Worm (Caenorhabditis elegans) whole organism, L4 larva: ENCODE measurements around the gene taf-8.

Source experiments
- F26F4.8 ChIP-seq: fragments of 200-800 bp; sonication (Bioruptor generic); conservative IDR thresholded peaks from 2 replicates; pipeline ENCODE4 v1.3.6; 2022; ENCODE audit warnings: missing genetic modification characterization, missing compliant biosample characterization
- T20F7.1 ChIP-seq: fragments of 200-800 bp; sonication (Bioruptor generic); optimal IDR thresholded peaks from 2 replicates; lab custom pipeline; 2018; ENCODE audit warnings: mild to moderate bottlenecking, missing genetic modification characterization, missing compliant biosample characterization
- T26A8.4 ChIP-seq: fragments of 200-800 bp; sonication (Bioruptor generic); IDR thresholded peaks from 2 replicates; pipeline ENCODE4 v1.3.6; 2022; ENCODE audit warnings: missing genetic modification characterization, missing compliant biosample characterization
- Y48G9A.11 ChIP-seq: fragments of 200-800 bp; sonication (Bioruptor generic); IDR thresholded peaks from 2 replicates; pipeline ENCODE4 v1.3.6; 2022; ENCODE audit warnings: missing genetic modification reagents, missing genetic modification characterization, missing compliant biosample characterization
- Y5F2A.4 ChIP-seq: fragments of 200-800 bp; sonication (Bioruptor generic); optimal IDR thresholded peaks from 2 replicates; lab custom pipeline; 2018; ENCODE audit warnings: mild to moderate bottlenecking, missing genetic modification characterization, missing compliant biosample characterization
- aha-1 ChIP-seq: fragments of 150-350 bp; peaks from one replicate; lab custom pipeline; 2014; ENCODE audit warnings: missing biosample characterization, missing genetic modification characterization
- attf-4 ChIP-seq: sonication (generic microtip); optimal IDR thresholded peaks from 3 replicates; lab custom pipeline; 2017; ENCODE audit warnings: missing biosample characterization, missing genetic modification characterization
- ceh-20 ChIP-seq: fragments of 200-800 bp; sonication (Bioruptor generic); IDR thresholded peaks from 2 replicates; pipeline ENCODE4 v1.3.6; 2022; ENCODE audit warnings: missing genetic modification reagents, missing genetic modification characterization, missing compliant biosample characterization
- ceh-82 ChIP-seq: sonication (generic microtip); optimal IDR thresholded peaks from 2 replicates; lab custom pipeline; 2017; ENCODE audit warnings: missing biosample characterization, missing genetic modification characterization
- ces-1 ChIP-seq: fragments of 150-350 bp; sonication (generic microtip); optimal IDR thresholded peaks from 4 replicates; lab custom pipeline; 2014; ENCODE audit warnings: missing biosample characterization, missing genetic modification reagents, missing genetic modification characterization
- daf-16 ChIP-seq, 3 experiments: sonication (generic microtip); optimal IDR thresholded peaks; 2 replicates each; lab custom pipeline; 2016 to 2017; ENCODE audit warnings: missing genetic modification characterization in 3 of 3, missing genetic modification reagents in 3 of 3, mild to moderate bottlenecking in 2 of 3, missing compliant biosample characterization in 2 of 3, missing biosample characterization in 1 of 3, moderate library complexity in 1 of 3
- daf-19 ChIP-seq: fragments of 200-800 bp; sonication (Bioruptor generic); conservative IDR thresholded peaks from 2 replicates; pipeline ENCODE4 v1.3.6; 2022; ENCODE audit warnings: missing genetic modification characterization, missing compliant biosample characterization
- daf-8 ChIP-seq: fragments of 200-800 bp; sonication (Bioruptor generic); IDR thresholded peaks from 2 replicates; pipeline ENCODE4 v1.3.6; 2022; ENCODE audit warnings: missing genetic modification characterization, missing compliant biosample characterization
- dmd-6 ChIP-seq: fragments of 200-800 bp; sonication (Bioruptor generic); IDR thresholded peaks from 2 replicates; pipeline ENCODE4 v1.3.6; 2022; ENCODE audit warnings: missing genetic modification reagents, missing genetic modification characterization, missing compliant biosample characterization
- dmd-9 ChIP-seq: fragments of 200-800 bp; sonication (Bioruptor generic); IDR thresholded peaks from 2 replicates; pipeline ENCODE4 v1.3.6; 2022; ENCODE audit warnings: missing genetic modification reagents, missing genetic modification characterization, missing compliant biosample characterization
- dpl-1 ChIP-seq: fragments of 150-350 bp; optimal IDR thresholded peaks from 2 replicates; lab custom pipeline; 2014; ENCODE audit warnings: missing biosample characterization, missing genetic modification reagents, missing genetic modification characterization
- duxl-1 ChIP-seq: sonication (generic microtip); optimal IDR thresholded peaks from 2 replicates; lab custom pipeline; 2016; ENCODE audit warnings: mild to moderate bottlenecking, missing genetic modification characterization, moderate library complexity, missing compliant biosample characterization; ENCODE audit not compliant: poor library complexity
- dve-1 ChIP-seq: sonication (generic microtip); optimal IDR thresholded peaks from 2 replicates; lab custom pipeline; 2017; ENCODE audit warnings: antibody characterized with exemption, mild to moderate bottlenecking, missing genetic modification characterization, missing compliant biosample characterization; ENCODE audit not compliant: insufficient read depth
- egl-27 ChIP-seq: sonication (generic microtip); optimal IDR thresholded peaks from 3 replicates; lab custom pipeline; 2017; ENCODE audit warnings: missing biosample characterization, missing genetic modification reagents, missing genetic modification characterization
- gei-8 ChIP-seq: fragments of 200-800 bp; sonication (Bioruptor generic); optimal IDR thresholded peaks from 2 replicates; lab custom pipeline; 2018; ENCODE audit warnings: mild to moderate bottlenecking, missing genetic modification characterization, missing compliant biosample characterization
- hif-1 ChIP-seq, 2 experiments: sonication (generic microtip); optimal IDR thresholded peaks; 2 replicates each; lab custom pipeline; 2016 to 2017; ENCODE audit warnings: missing compliant biosample characterization in 2 of 2, missing genetic modification characterization in 2 of 2, missing genetic modification reagents in 2 of 2, missing genotype in 2 of 2, mild to moderate bottlenecking in 1 of 2
- hlh-11 ChIP-seq: fragments of 200-800 bp; sonication (Bioruptor generic); optimal IDR thresholded peaks from 2 replicates; lab custom pipeline; 2018; ENCODE audit warnings: mild to moderate bottlenecking, missing genetic modification characterization, missing compliant biosample characterization
- hlh-30 ChIP-seq: sonication (generic microtip); optimal IDR thresholded peaks from 2 replicates; lab custom pipeline; 2017; ENCODE audit warnings: antibody characterized with exemption, mild to moderate bottlenecking, missing genetic modification characterization, missing compliant biosample characterization; ENCODE audit not compliant: insufficient read depth
- lim-7 ChIP-seq: fragments of 200-800 bp; sonication (Bioruptor generic); IDR thresholded peaks from 2 replicates; pipeline ENCODE4 v1.3.6; 2022; ENCODE audit warnings: missing genetic modification characterization, missing compliant biosample characterization
- lin-13 ChIP-seq: fragments of 150-350 bp; optimal IDR thresholded peaks from 2 replicates; lab custom pipeline; 2014; ENCODE audit warnings: missing biosample characterization, missing genetic modification reagents, missing genetic modification characterization
- lsy-2 ChIP-seq, 2 experiments: fragments of 150-350 bp in 1 of 2; sonication (generic microtip) in 1 of 2; optimal IDR thresholded peaks; 2 replicates each; lab custom pipeline; 2014 to 2017; ENCODE audit warnings: missing biosample characterization in 2 of 2, missing genetic modification characterization in 2 of 2
- mdl-1 ChIP-seq, 2 experiments: fragments of 150-350 bp in 1 of 2; sonication (generic microtip) in 1 of 2; optimal IDR thresholded peaks; 2 replicates each; lab custom pipeline; 2014 to 2017; ENCODE audit warnings: missing biosample characterization in 2 of 2, missing genetic modification characterization in 2 of 2
- mxl-2 ChIP-seq: fragments of 200-800 bp; sonication (Bioruptor generic); conservative IDR thresholded peaks from 2 replicates; pipeline ENCODE4 v1.3.6; 2022; ENCODE audit warnings: missing genetic modification reagents, missing genetic modification characterization, missing compliant biosample characterization
- mxl-3 ChIP-seq: fragments of 200-800 bp; sonication (Bioruptor generic); optimal IDR thresholded peaks from 2 replicates; lab custom pipeline; 2018; ENCODE audit warnings: mild to moderate bottlenecking, missing genetic modification characterization, missing compliant biosample characterization
- nhr-11 ChIP-seq: fragments of 150-350 bp; optimal IDR thresholded peaks from 2 replicates; lab custom pipeline; 2014; ENCODE audit warnings: missing biosample characterization, missing genetic modification characterization
- nhr-25 ChIP-seq: sonication (generic microtip); optimal IDR thresholded peaks from 2 replicates; lab custom pipeline; 2017; ENCODE audit warnings: missing genetic modification characterization, mild to moderate bottlenecking, missing compliant biosample characterization, antibody characterized with exemption, moderate library complexity, borderline replicate concordance; ENCODE audit not compliant: insufficient read depth
- nhr-28 ChIP-seq: fragments of 150-350 bp; optimal IDR thresholded peaks from 2 replicates; lab custom pipeline; 2014; ENCODE audit warnings: missing biosample characterization, missing genetic modification characterization
- nhr-48 ChIP-seq: sonication (generic microtip); optimal IDR thresholded peaks from 2 replicates; lab custom pipeline; 2016; ENCODE audit warnings: mild to moderate bottlenecking, missing genetic modification characterization, missing compliant biosample characterization
- nhr-6 ChIP-seq: fragments of 150-350 bp; optimal IDR thresholded peaks from 2 replicates; lab custom pipeline; 2014; ENCODE audit warnings: missing biosample characterization, missing genetic modification characterization
- nhr-77 ChIP-seq: fragments of 150-350 bp; optimal IDR thresholded peaks from 2 replicates; lab custom pipeline; 2014; ENCODE audit warnings: missing biosample characterization, missing genetic modification characterization
- pha-4 ChIP-seq, 2 experiments: fragments of 150-350 bp in 1 of 2; fragments of 200-800 bp in 1 of 2; sonication (Bioruptor generic) in 1 of 2; IDR thresholded peaks in 1 of 2; optimal IDR thresholded peaks in 1 of 2; 2 replicates each; pipeline versions ENCODE4 v1.3.6 to Lab custom; 2014 to 2022; ENCODE audit warnings: missing genetic modification characterization in 2 of 2, missing genetic modification reagents in 2 of 2, missing biosample characterization in 1 of 2, missing compliant biosample characterization in 1 of 2
- php-3 ChIP-seq: fragments of 200-800 bp; sonication (Bioruptor generic); IDR thresholded peaks from 2 replicates; pipeline ENCODE4 v1.3.6; 2022; ENCODE audit warnings: missing genetic modification reagents, missing genetic modification characterization, missing compliant biosample characterization
- pqm-1 ChIP-seq: sonication (generic microtip); optimal IDR thresholded peaks from 2 replicates; lab custom pipeline; 2017; ENCODE audit warnings: missing biosample characterization, missing genetic modification characterization
- sdz-12 ChIP-seq: fragments of 200-800 bp; sonication (Bioruptor generic); optimal IDR thresholded peaks from 2 replicates; lab custom pipeline; 2018; ENCODE audit warnings: mild to moderate bottlenecking, missing genetic modification characterization, missing compliant biosample characterization
- snpc-1.2 ChIP-seq: fragments of 200-800 bp; sonication (Bioruptor generic); IDR thresholded peaks from 2 replicates; pipeline ENCODE4 v1.3.6; 2022; ENCODE audit warnings: missing genetic modification reagents, missing genetic modification characterization, missing compliant biosample characterization
- snpc-4 ChIP-seq: fragments of 150-350 bp; optimal IDR thresholded peaks from 2 replicates; lab custom pipeline; 2014; ENCODE audit warnings: missing biosample characterization, missing genetic modification characterization
- spr-1 ChIP-seq: sonication (generic microtip); optimal IDR thresholded peaks from 2 replicates; lab custom pipeline; 2016; ENCODE audit warnings: mild to moderate bottlenecking, missing genetic modification characterization, missing compliant biosample characterization
- tra-1 ChIP-seq: fragments of 200-800 bp; sonication (Bioruptor generic); IDR thresholded peaks from 2 replicates; pipeline ENCODE4 v1.3.6; 2022; ENCODE audit warnings: missing genetic modification reagents, missing genetic modification characterization, missing compliant biosample characterization
- unc-39 ChIP-seq: sonication (generic microtip); optimal IDR thresholded peaks from 2 replicates; lab custom pipeline; 2017; ENCODE audit warnings: missing biosample characterization, missing genetic modification characterization
- unc-62 ChIP-seq, 3 experiments: fragments of 150-350 bp in 1 of 3; sonication (generic microtip); optimal IDR thresholded peaks in 2 of 3; peaks in 1 of 3; 1 replicate in 1 of 3; 2 replicates in 2 of 3; lab custom pipeline; 2014 to 2017; ENCODE audit warnings: missing biosample characterization in 3 of 3, missing genetic modification characterization in 3 of 3, missing genetic modification reagents in 3 of 3, missing genotype in 1 of 3

Gene taf-8

DNA sequence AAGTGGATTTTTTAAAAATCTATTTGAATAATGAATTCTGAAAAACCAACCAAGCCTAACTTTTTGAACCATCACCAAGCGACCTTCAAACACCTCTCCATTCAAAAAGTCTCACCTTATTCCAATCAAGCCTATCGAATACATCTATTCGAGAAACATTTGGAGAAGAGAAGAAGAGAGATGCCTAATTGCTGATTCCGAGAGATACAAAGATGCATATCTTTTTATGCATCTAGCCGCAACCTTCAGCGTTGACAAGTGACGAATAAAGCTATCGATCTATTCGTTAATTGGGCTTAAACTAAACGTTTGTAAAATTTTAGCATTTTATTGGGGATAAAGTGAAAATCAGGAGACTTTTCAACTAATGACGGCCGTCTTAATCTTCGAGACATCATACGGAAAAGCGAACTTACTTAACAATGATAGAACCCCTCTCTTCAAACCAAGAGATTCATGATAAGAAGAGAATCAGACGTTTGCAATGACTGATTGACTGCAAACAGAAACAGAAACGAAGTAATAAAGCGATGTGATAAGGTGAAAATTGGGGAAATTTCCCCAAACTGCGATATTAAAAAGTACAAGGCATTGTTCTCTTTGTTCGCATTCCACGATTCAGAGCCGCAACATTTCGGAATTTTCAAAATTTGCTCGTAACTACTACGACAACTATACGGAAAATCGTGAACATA is 24.0 kb upstream of the taf-8 start:
- TF ChIP-seq nhr-28 (tag; lab: Kevin White, UChicago): peak; percentile 77
- TF ChIP-seq daf-16 (GFP tag; optimal IDR thresholded peaks at IDR 0.05; lab: Kevin White, UChicago): no peak
- TF ChIP-seq daf-16 (tag; optimal IDR thresholded peaks at IDR 0.05; lab: Kevin White, UChicago): peak; percentile 8
- TF ChIP-seq snpc-1.2 (GFP tag; lab: Robert Waterston, UW): no peak
- TF ChIP-seq pqm-1 (tag; lab: Kevin White, UChicago): peak; percentile 85
- peak in 1 of 2 experiments; percentile 70 for TF ChIP-seq unc-62 (GFP tag; optimal IDR thresholded peaks at IDR 0.05 in 1 of 2; lab: Kevin White, UChicago)
- TF ChIP-seq unc-62 (tag; optimal IDR thresholded peaks at IDR 0.05; lab: Kevin White, UChicago): no peak
- no peak for TF ChIP-seq lim-7 (GFP tag; lab: Robert Waterston, UW)
- peak; percentile 51 for TF ChIP-seq dve-1 (tag; lab: Kevin White, UChicago)
- peak; percentile 50 for TF ChIP-seq aha-1 (tag; lab: Kevin White, UChicago)
- peak; percentile 32 for TF ChIP-seq hlh-11 (tag; lab: Kevin White, UChicago)
- TF ChIP-seq hif-1 (tag; optimal IDR thresholded peaks at IDR 0.05; lab: Kevin White, UChicago): no peak
- TF ChIP-seq mxl-3 (GFP tag; lab: Kevin White, UChicago): peak; percentile 6
- peak; percentile 52 for TF ChIP-seq dmd-6 (GFP tag; lab: Robert Waterston, UW)
- TF ChIP-seq hlh-30 (tag; lab: Kevin White, UChicago): no peak

DNA sequence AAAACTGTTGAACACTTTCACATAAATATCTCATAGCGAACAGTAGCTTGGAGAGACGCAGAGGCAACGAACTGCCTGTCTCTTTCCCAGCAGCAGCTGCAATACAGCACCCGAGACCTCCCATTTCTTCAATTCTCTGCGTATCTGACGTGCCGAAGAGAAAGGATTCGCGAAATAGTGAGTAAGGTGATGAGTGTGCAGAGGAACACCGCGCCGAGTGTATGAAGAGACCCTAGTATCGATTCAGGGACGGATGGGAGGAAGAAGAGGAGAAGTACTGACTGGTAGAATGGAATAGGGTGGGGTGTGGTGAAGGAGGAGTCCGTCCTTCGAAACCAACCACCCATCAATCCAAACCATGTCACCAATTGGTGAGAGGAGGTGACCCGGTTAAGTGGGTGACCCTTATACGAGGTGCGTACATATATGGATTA is 23.0 kb upstream of the taf-8 start:
- TF ChIP-seq unc-39 (tag; lab: Kevin White, UChicago) (no peak), spr-1 (tag; lab: Kevin White, UChicago) (peak; percentile 19), lsy-2 (tag; optimal IDR thresholded peaks at IDR 0.05; lab: Kevin White, UChicago) (peak; percentile 62 to 70), sdz-12 (GFP tag; lab: Kevin White, UChicago) (no peak), lin-13 (GFP tag; lab: Kevin White, UChicago) (no peak), hif-1 (tag; optimal IDR thresholded peaks at IDR 0.05; lab: Kevin White, UChicago) (peak in 1 of 2 experiments; percentile 53), snpc-4 (no peak), daf-8 (no peak), duxl-1 (tag; lab: Kevin White, UChicago) (no peak), ceh-82 (tag; lab: Kevin White, UChicago) (no peak), T20F7.1 (GFP tag; lab: Kevin White, UChicago) (peak; percentile 8), mxl-2 (GFP tag; lab: Robert Waterston, UW) (no peak), aha-1 (tag; lab: Kevin White, UChicago) (no peak), nhr-77 (tag; lab: Kevin White, UChicago) (peak; percentile 28), mdl-1 (tag; optimal IDR thresholded peaks at IDR 0.05; lab: Kevin White, UChicago) (peak in 1 of 2 experiments; percentile 74), gei-8 (GFP tag; lab: Kevin White, UChicago) (no peak), dmd-9 (GFP tag; lab: Robert Waterston, UW) (no peak), nhr-25 (no peak), Y5F2A.4 (GFP tag; lab: Kevin White, UChicago) (no peak), F26F4.8 (no peak), php-3 (GFP tag; lab: Robert Waterston, UW) (no peak), attf-4 (no peak), daf-19 (GFP tag; lab: Robert Waterston, UW) (no peak), ces-1 (GFP tag; lab: Kevin White, UChicago) (no peak), nhr-48 (tag; lab: Kevin White, UChicago) (peak; percentile 36), hlh-30 (tag; lab: Kevin White, UChicago) (peak; percentile 87), T26A8.4 (GFP tag; lab: Robert Waterston, UW) (no peak; the same call in 1 of the 2 replicates), Y48G9A.11 (GFP tag; lab: Robert Waterston, UW) (no peak), pha-4 (GFP tag; IDR thresholded peaks at IDR 0.05; lab: Robert Waterston, UW) (no peak), pha-4 (tag; optimal IDR thresholded peaks at IDR 0.05; lab: Kevin White, UChicago) (no peak), nhr-6 (tag; lab: Kevin White, UChicago) (peak; percentile 45), dpl-1 (GFP tag; lab: Kevin White, UChicago) (peak; percentile 14), nhr-11 (peak; percentile 94), egl-27 (tag; lab: Kevin White, UChicago) (no peak), ceh-20 (GFP tag; lab: Robert Waterston, UW) (no peak; the same call in 1 of the 2 replicates), tra-1 (GFP tag; lab: Robert Waterston, UW) (0 out of 2 replicates have a peak, but pooled peaks have one; percentile 27)
